Worm (Caenorhabditis elegans) whole organism, mixed stage, embryonic: ENCODE measurements around the gene cdh-9.

ENCODE experiments used
- bed-3 ChIP-seq: fragments of 200-800 bp; sonication (Bioruptor generic); optimal IDR thresholded peaks from 3 replicates; lab custom pipeline; 2018; ENCODE audit warnings: mild to moderate bottlenecking, missing genetic modification characterization, moderate library complexity, missing compliant biosample characterization
- blmp-1 ChIP-seq: fragments of 150-350 bp; optimal IDR thresholded peaks from 2 replicates; lab custom pipeline; 2014; ENCODE audit warnings: missing biosample characterization, missing genetic modification characterization
- ceh-83 ChIP-seq: fragments of 200-800 bp; sonication (Bioruptor generic); optimal IDR thresholded peaks from 2 replicates; lab custom pipeline; 2018; ENCODE audit warnings: mild to moderate bottlenecking, missing genetic modification characterization, missing compliant biosample characterization
- elt-3 ChIP-seq: fragments of 150-350 bp; optimal IDR thresholded peaks from 2 replicates; lab custom pipeline; 2014; ENCODE audit warnings: missing biosample characterization, missing genetic modification characterization
- lsy-2 ChIP-seq: fragments of 150-350 bp; optimal IDR thresholded peaks from 2 replicates; lab custom pipeline; 2014; ENCODE audit warnings: missing biosample characterization, missing genetic modification characterization
- mep-1 ChIP-seq: fragments of 150-350 bp; optimal IDR thresholded peaks from 2 replicates; lab custom pipeline; 2017; ENCODE audit warnings: missing biosample characterization, missing genetic modification reagents, missing genetic modification characterization, inconsistent platforms
- nhr-12 ChIP-seq: fragments of 150-350 bp; optimal IDR thresholded peaks from 2 replicates; lab custom pipeline; 2014; ENCODE audit warnings: missing biosample characterization, missing genetic modification characterization
- nhr-2 ChIP-seq: fragments of 150-350 bp; optimal IDR thresholded peaks from 2 replicates; lab custom pipeline; 2014; ENCODE audit warnings: missing biosample characterization, missing genetic modification characterization
- nhr-237 ChIP-seq: fragments of 150-350 bp; optimal IDR thresholded peaks from 2 replicates; lab custom pipeline; 2014; ENCODE audit warnings: missing biosample characterization, missing genetic modification characterization
- nhr-28 ChIP-seq: fragments of 150-350 bp; optimal IDR thresholded peaks from 2 replicates; lab custom pipeline; 2014; ENCODE audit warnings: missing biosample characterization, missing genetic modification characterization
- pha-4 ChIP-seq: fragments of 150-350 bp; optimal IDR thresholded peaks from 2 replicates; lab custom pipeline; 2018; ENCODE audit warnings: missing biosample characterization, missing genetic modification reagents, missing genetic modification characterization
- snpc-4 ChIP-seq: fragments of 150-350 bp; optimal IDR thresholded peaks from 2 replicates; lab custom pipeline; 2014; ENCODE audit warnings: missing biosample characterization, missing genetic modification characterization
- sptf-1 ChIP-seq: sonication (generic microtip); optimal IDR thresholded peaks from 2 replicates; lab custom pipeline; 2017; ENCODE audit warnings: mild to moderate bottlenecking, missing genetic modification characterization, moderate library complexity, missing compliant biosample characterization
- unc-62 ChIP-seq: fragments of 150-350 bp; optimal IDR thresholded peaks from 2 replicates; lab custom pipeline; 2014; ENCODE audit warnings: missing biosample characterization, missing genetic modification reagents, missing genetic modification characterization

DNA sequence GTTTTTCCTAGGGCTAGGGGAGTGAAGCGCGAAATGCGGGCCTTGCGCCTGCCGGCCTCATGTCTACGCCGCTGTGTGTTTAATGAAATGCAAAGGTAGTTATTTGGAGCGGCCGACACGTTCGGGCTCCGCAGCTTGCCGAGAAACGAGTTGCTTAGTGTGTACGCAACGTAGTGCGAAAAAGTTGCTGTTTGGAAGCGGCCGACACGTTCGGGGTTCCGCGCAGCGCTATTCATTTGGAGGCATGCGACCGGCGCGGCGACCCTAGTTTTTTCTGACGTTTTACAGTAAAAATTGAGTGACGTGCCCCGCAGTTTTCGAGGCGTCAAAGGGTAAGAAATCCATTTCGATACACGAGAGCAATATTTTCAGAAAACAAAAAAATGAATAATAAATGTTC, 49.4 kb upstream of the cdh-9 start:
- TF ChIP-seq pha-4 (tag; lab: Kevin White, UChicago) = no peak
- TF ChIP-seq nhr-28 (tag; lab: Kevin White, UChicago) = no peak
- TF ChIP-seq blmp-1 = no peak
- TF ChIP-seq lsy-2 (tag; lab: Kevin White, UChicago) = no peak
- no peak for TF ChIP-seq ceh-83
- no peak for TF ChIP-seq snpc-4 (tag; lab: Kevin White, UChicago)
- no peak for TF ChIP-seq sptf-1 (tag; lab: Kevin White, UChicago)
- TF ChIP-seq bed-3 (GFP tag; lab: Kevin White, UChicago) = no peak
- TF ChIP-seq nhr-12 (tag; lab: Kevin White, UChicago) = no peak
- TF ChIP-seq unc-62 (GFP tag; lab: Kevin White, UChicago) = no peak
- no peak for TF ChIP-seq mep-1 (tag; lab: Kevin White, UChicago)
- TF ChIP-seq elt-3 (tag; lab: Kevin White, UChicago) = no peak
- TF ChIP-seq nhr-2 (tag; lab: Kevin White, UChicago) = no peak
- TF ChIP-seq nhr-237 = no peak
